Fruit fly (Drosophila melanogaster): Measurements from ENCODE around the gene Jasper.

Gene Jasper

DNA sequence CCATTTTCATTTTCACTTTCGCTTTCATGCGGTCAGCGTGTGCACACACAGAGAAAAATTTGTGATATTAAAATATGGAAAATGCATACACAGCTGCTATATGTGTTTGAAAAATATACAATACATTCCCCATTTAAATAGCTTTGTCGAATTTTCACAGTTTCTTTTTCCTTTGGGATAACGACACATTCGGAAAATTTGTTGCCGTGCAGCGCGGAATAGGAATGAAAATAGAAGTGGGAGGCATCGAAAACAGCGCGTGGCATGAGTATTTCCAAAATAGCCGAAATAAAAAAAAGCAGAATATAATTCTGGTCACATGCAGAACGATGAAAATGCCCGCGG, 40.4 kb downstream of the Jasper start (continued):
- TF ChIP-seq Dad (GFP tag; optimal IDR thresholded peaks at IDR 0.05): peak; percentile 88
- peak; percentile 65 for TF ChIP-seq CG13775 (GFP tag; optimal IDR thresholded peaks at IDR 0.05)
- no peak for TF ChIP-seq Elba2 (GFP tag; optimal IDR thresholded peaks at IDR 0.05)
- no peak for TF ChIP-seq CG6791 (GFP tag; IDR thresholded peaks at IDR 0.05; ENCODE audit: partially characterized antibody)
- TF ChIP-seq CG1602 (GFP tag; optimal IDR thresholded peaks at IDR 0.05): peak; percentile 73
- TF ChIP-seq so (GFP tag; IDR thresholded peaks at IDR 0.05): peak; percentile 88
- TF ChIP-seq bowl (GFP tag; IDR thresholded peaks at IDR 0.05): peak; percentile 63
- peak; percentile 81 for TF ChIP-seq NC2β (GFP tag; optimal IDR thresholded peaks at IDR 0.05)
- TF ChIP-seq TFAM (GFP tag; optimal IDR thresholded peaks at IDR 0.05): peak; percentile 9
- TF ChIP-seq CG12104 (GFP tag; optimal IDR thresholded peaks at IDR 0.05): peak; percentile 67
- no peak for TF ChIP-seq knrl (GFP tag; IDR thresholded peaks at IDR 0.05; ENCODE audit: partially characterized antibody)
- peak; percentile 84 for TF ChIP-seq CG17385 (GFP tag; optimal IDR thresholded peaks at IDR 0.05)
- TF ChIP-seq crp (GFP tag; optimal IDR thresholded peaks at IDR 0.05): peak in 1 of 2 experiments; percentile 44
- TF ChIP-seq CG3838 (GFP tag; optimal IDR thresholded peaks at IDR 0.05): peak; percentile 76
- peak; percentile 56 for TF ChIP-seq CG10543 (GFP tag; optimal IDR thresholded peaks at IDR 0.05)
- TF ChIP-seq CG10209 (GFP tag; optimal IDR thresholded peaks at IDR 0.05): peak; percentile 80
- peak; percentile 78 for TF ChIP-seq NFAT (GFP tag; IDR thresholded peaks at IDR 0.05)
- TF ChIP-seq CG7839 (tag; optimal IDR thresholded peaks at IDR 0.05): peak; percentile 89
- peak; percentile 57 for TF ChIP-seq emc (GFP tag; optimal IDR thresholded peaks at IDR 0.05)
- peak; percentile 74 for TF ChIP-seq Asciz (GFP tag; optimal IDR thresholded peaks at IDR 0.05)
- TF ChIP-seq CG9876 (GFP tag; optimal IDR thresholded peaks at IDR 0.05): peak; percentile 68
- no peak for TF ChIP-seq gfzf (GFP tag; optimal IDR thresholded peaks at IDR 0.05)
- TF ChIP-seq hb (GFP tag; IDR thresholded peaks at IDR 0.05; ENCODE audit: partially characterized antibody): no peak
- no peak for TF ChIP-seq cg (GFP tag; optimal IDR thresholded peaks at IDR 0.05)
- TF ChIP-seq sqz (GFP tag; optimal IDR thresholded peaks at IDR 0.05): peak; percentile 17
- peak; percentile 72 for TF ChIP-seq H2.0 (GFP tag; IDR thresholded peaks at IDR 0.05)
- no peak for TF ChIP-seq fd102C (GFP tag; optimal IDR thresholded peaks at IDR 0.05)
- TF ChIP-seq org-1 (GFP tag; optimal IDR thresholded peaks at IDR 0.05): peak; percentile 78
- TF ChIP-seq vvl (GFP tag; IDR thresholded peaks at IDR 0.05): peak; percentile 95
- peak; percentile 76 for TF ChIP-seq Six4 (GFP tag; optimal IDR thresholded peaks at IDR 0.05)
- no peak for TF ChIP-seq pros (GFP tag; optimal IDR thresholded peaks at IDR 0.05)
- TF ChIP-seq CG3847 (GFP tag; IDR thresholded peaks at IDR 0.05): peak; percentile 87
- no peak for TF ChIP-seq CG7963 (GFP tag; IDR thresholded peaks at IDR 0.05; ENCODE audit: partially characterized antibody)
- no peak for TF ChIP-seq CG13287 (GFP tag; IDR thresholded peaks at IDR 0.05; ENCODE audit: partially characterized antibody)
- TF ChIP-seq Dp (GFP tag; optimal IDR thresholded peaks at IDR 0.05): no peak
- TF ChIP-seq CG6689 (GFP tag; IDR thresholded peaks at IDR 0.05): peak; percentile 84
- TF ChIP-seq CG9609 (GFP tag; optimal IDR thresholded peaks at IDR 0.05): peak; percentile 78
- peak; percentile 71 for TF ChIP-seq fd64A (GFP tag; optimal IDR thresholded peaks at IDR 0.05)
- no peak for TF ChIP-seq nom (GFP tag; optimal IDR thresholded peaks at IDR 0.05)
- TF ChIP-seq h (optimal IDR thresholded peaks at IDR 0.05): no peak
- TF ChIP-seq lola (GFP tag; optimal IDR thresholded peaks at IDR 0.05): peak in 1 of 3 experiments; percentile 59
- TF ChIP-seq tll (GFP tag; optimal IDR thresholded peaks at IDR 0.05): no peak
- TF ChIP-seq pnt (GFP tag; optimal IDR thresholded peaks at IDR 0.05): peak; percentile 84
- no peak for TF ChIP-seq slou (GFP tag; optimal IDR thresholded peaks at IDR 0.05)
- no peak for TF ChIP-seq BEAF-32 (GFP tag; optimal IDR thresholded peaks at IDR 0.05)
- TF ChIP-seq CG2199 (GFP tag; IDR thresholded peaks at IDR 0.05): peak; percentile 73; the same call in 1 of the 3 replicates
- TF ChIP-seq Oaz (GFP tag; IDR thresholded peaks at IDR 0.05): peak; percentile 73
- peak; percentile 75 for TF ChIP-seq gsb-n (tag; optimal IDR thresholded peaks at IDR 0.05)
- TF ChIP-seq cas (GFP tag; IDR thresholded peaks at IDR 0.05): peak; percentile 76
- peak; percentile 75 for TF ChIP-seq CG12942 (GFP tag; optimal IDR thresholded peaks at IDR 0.05)
